Worm (Caenorhabditis elegans): ENCODE results near the gene T14B4.9.

ce11 chrII:6715853-6716252 is 17.8 kb downstream of the T14B4.9 start:
- no peak for TF ChIP-seq Y53G8AR.9 (GFP tag; conservative IDR thresholded peaks at IDR 0.05)
- TF ChIP-seq bed-2 (GFP tag; IDR thresholded peaks at IDR 0.05) = no peak
- TF ChIP-seq K12H6.12 (tag; optimal IDR thresholded peaks at IDR 0.05) = no peak
- TF ChIP-seq mes-4 (tag; optimal IDR thresholded peaks at IDR 0.05) = no peak
- no peak for TF ChIP-seq him-1 (tag; optimal IDR thresholded peaks at IDR 0.05)
- TF ChIP-seq nfya-1 (tag; optimal IDR thresholded peaks at IDR 0.05; ENCODE audit: borderline replicate concordance, insufficient read depth) = no peak
- no peak for TF ChIP-seq ZK185.1 (tag; optimal IDR thresholded peaks at IDR 0.05; ENCODE audit: poor library complexity, severe bottlenecking)
- no peak for TF ChIP-seq gei-17 (GFP tag; optimal IDR thresholded peaks at IDR 0.05)
- TF ChIP-seq ztf-3 (GFP tag; optimal IDR thresholded peaks at IDR 0.05) = no peak
- TF ChIP-seq efl-1 (GFP tag; optimal IDR thresholded peaks at IDR 0.05) = no peak
- TF ChIP-seq nfyb-1 (GFP tag; IDR thresholded peaks at IDR 0.05) = no peak
- TF ChIP-seq hlh-12 (tag; optimal IDR thresholded peaks at IDR 0.05) = no peak
- TF ChIP-seq unc-62 (GFP tag; optimal IDR thresholded peaks at IDR 0.05) = no peak
- no peak for TF ChIP-seq Y56A3A.18 (GFP tag; IDR thresholded peaks at IDR 0.05)

All from whole organism, young adult.